Worm (Caenorhabditis elegans) whole organism, L1 larva: ENCODE data around the gene rcq-5.

Experiments
- C04F5.9 ChIP-seq: sonication (generic microtip); optimal IDR thresholded peaks from 2 replicates; lab custom pipeline; 2016; ENCODE audit warnings: missing genetic modification characterization, missing compliant biosample characterization
- Y116A8C.19 ChIP-seq: sonication (generic microtip); optimal IDR thresholded peaks from 2 replicates; lab custom pipeline; 2016; ENCODE audit warnings: missing compliant biosample characterization, missing genetic modification characterization, borderline replicate concordance
- ama-1 ChIP-seq: fragments of 150-350 bp; optimal IDR thresholded peaks from 2 replicates; lab custom pipeline; 2014
- blmp-1 ChIP-seq: fragments of 150-350 bp; optimal IDR thresholded peaks from 2 replicates; lab custom pipeline; 2014; ENCODE audit warnings: missing biosample characterization, missing genetic modification characterization
- ceh-8 ChIP-seq: fragments of 200-800 bp; sonication (Bioruptor generic); optimal IDR thresholded peaks from 2 replicates; lab custom pipeline; 2018; ENCODE audit warnings: mild to moderate bottlenecking, missing genetic modification characterization, moderate library complexity, missing compliant biosample characterization
- ceh-82 ChIP-seq, 3 experiments: fragments of 150-350 bp in 1 of 3; sonication (generic microtip) in 2 of 3; optimal IDR thresholded peaks; 2 replicates each; lab custom pipeline; 2014 to 2017; ENCODE audit warnings: missing biosample characterization in 3 of 3, missing genetic modification characterization in 3 of 3
- dsc-1 ChIP-seq: sonication (generic microtip); optimal IDR thresholded peaks from 2 replicates; lab custom pipeline; 2016; ENCODE audit warnings: mild to moderate bottlenecking, missing genetic modification characterization, missing compliant biosample characterization
- efl-1 ChIP-seq, 4 experiments: fragments of 150-350 bp; optimal IDR thresholded peaks in 3 of 4; peaks in 1 of 4; 1 replicate in 1 of 4; 2 replicates in 3 of 4; lab custom pipeline; 2014; ENCODE audit warnings: missing biosample characterization in 2 of 4, missing genetic modification characterization in 2 of 4, missing genetic modification reagents in 2 of 4
- egl-27 ChIP-seq, 2 experiments: fragments of 150-350 bp in 1 of 2; sonication (generic microtip); optimal IDR thresholded peaks; 3 replicates each; lab custom pipeline; 2017 to 2018; ENCODE audit warnings: missing biosample characterization in 2 of 2, missing genetic modification characterization in 2 of 2, missing genetic modification reagents in 2 of 2
- fos-1 ChIP-seq: fragments of 150-350 bp; optimal IDR thresholded peaks from 2 replicates; lab custom pipeline; 2014; ENCODE audit warnings: missing biosample characterization, missing genetic modification characterization
- hpl-2 ChIP-seq: fragments of 150-350 bp; optimal IDR thresholded peaks from 2 replicates; lab custom pipeline; 2014; ENCODE audit warnings: missing biosample characterization, missing genetic modification reagents, missing genetic modification characterization
- irx-1 ChIP-seq: sonication (generic microtip); optimal IDR thresholded peaks from 2 replicates; lab custom pipeline; 2016; ENCODE audit warnings: missing genetic modification characterization, missing compliant biosample characterization
- lin-13 ChIP-seq: fragments of 150-350 bp; optimal IDR thresholded peaks from 2 replicates; lab custom pipeline; 2014; ENCODE audit warnings: missing biosample characterization, missing genetic modification reagents, missing genetic modification characterization
- lin-14 ChIP-seq: fragments of 200-800 bp; sonication (Bioruptor generic); optimal IDR thresholded peaks from 2 replicates; lab custom pipeline; 2018; ENCODE audit warnings: mild to moderate bottlenecking, missing genetic modification characterization, moderate library complexity, missing compliant biosample characterization
- lin-35 ChIP-seq, 2 experiments: fragments of 150-350 bp; optimal IDR thresholded peaks; 2 replicates each; lab custom pipeline; 2014; ENCODE audit warnings: missing biosample characterization in 2 of 2, missing genetic modification characterization in 2 of 2, missing genetic modification reagents in 2 of 2
- lir-3 ChIP-seq: sonication (generic microtip); optimal IDR thresholded peaks from 2 replicates; lab custom pipeline; 2016; ENCODE audit warnings: mild to moderate bottlenecking, missing genetic modification characterization, moderate library complexity, missing compliant biosample characterization; ENCODE audit not compliant: poor library complexity
- mep-1 ChIP-seq: fragments of 150-350 bp; optimal IDR thresholded peaks from 2 replicates; lab custom pipeline; 2014; ENCODE audit warnings: missing biosample characterization, missing genetic modification characterization
- nhr-11 ChIP-seq: fragments of 150-350 bp; optimal IDR thresholded peaks from 2 replicates; lab custom pipeline; 2014; ENCODE audit warnings: missing biosample characterization, missing genetic modification characterization
- nhr-19 ChIP-seq: fragments of 200-800 bp; sonication (Bioruptor generic); conservative IDR thresholded peaks from 2 replicates; pipeline ENCODE4 v1.3.6; 2022; ENCODE audit warnings: missing genetic modification characterization, missing compliant biosample characterization
- nhr-47 ChIP-seq: sonication (generic microtip); optimal IDR thresholded peaks from 2 replicates; lab custom pipeline; 2016; ENCODE audit warnings: mild to moderate bottlenecking, missing genetic modification characterization, moderate library complexity, missing compliant biosample characterization
- nhr-71 ChIP-seq: sonication (generic microtip); optimal IDR thresholded peaks from 2 replicates; lab custom pipeline; 2016; ENCODE audit warnings: mild to moderate bottlenecking, missing genetic modification characterization, moderate library complexity, missing compliant biosample characterization
- nhr-77 ChIP-seq: fragments of 150-350 bp; optimal IDR thresholded peaks from 2 replicates; lab custom pipeline; 2014; ENCODE audit warnings: missing biosample characterization, missing genetic modification characterization
- nhr-85 ChIP-seq: sonication (generic microtip); peaks from one replicate; lab custom pipeline; 2016; ENCODE audit warnings: missing genetic modification characterization, inconsistent platforms, missing compliant biosample characterization
- skn-1 ChIP-seq: fragments of 150-350 bp; optimal IDR thresholded peaks from 2 replicates; lab custom pipeline; 2014; ENCODE audit warnings: missing biosample characterization, missing genetic modification characterization
- snpc-4 ChIP-seq: fragments of 150-350 bp; optimal IDR thresholded peaks from 2 replicates; lab custom pipeline; 2014; ENCODE audit warnings: missing biosample characterization, missing genetic modification characterization
- sox-4 ChIP-seq: sonication (generic microtip); optimal IDR thresholded peaks from 2 replicates; lab custom pipeline; 2016; ENCODE audit warnings: missing genetic modification characterization, missing compliant biosample characterization
- swsn-7 ChIP-seq: sonication (generic microtip); optimal IDR thresholded peaks from 2 replicates; lab custom pipeline; 2016; ENCODE audit warnings: missing genetic modification characterization, missing compliant biosample characterization
- tlp-1 ChIP-seq: fragments of 150-350 bp; optimal IDR thresholded peaks from 2 replicates; lab custom pipeline; 2014; ENCODE audit warnings: missing biosample characterization, missing genetic modification characterization
- unc-62 ChIP-seq: fragments of 150-350 bp; optimal IDR thresholded peaks from 2 replicates; lab custom pipeline; 2014; ENCODE audit warnings: missing biosample characterization, missing genetic modification reagents, missing genetic modification characterization
- unc-86 ChIP-seq: sonication (generic microtip); optimal IDR thresholded peaks from 2 replicates; lab custom pipeline; 2016; ENCODE audit warnings: missing genetic modification characterization, missing compliant biosample characterization
- zip-4 ChIP-seq: fragments of 200-800 bp; sonication (Bioruptor generic); optimal IDR thresholded peaks from 2 replicates; lab custom pipeline; 2018; ENCODE audit warnings: mild to moderate bottlenecking, missing genetic modification characterization, moderate library complexity, missing compliant biosample characterization
- ztf-11 ChIP-seq, 2 experiments: sonication (generic microtip); optimal IDR thresholded peaks; 2 replicates each; lab custom pipeline; 2016 to 2017; ENCODE audit warnings: missing genetic modification characterization in 2 of 2, missing biosample characterization in 1 of 2, missing compliant biosample characterization in 1 of 2
- ztf-4 ChIP-seq: fragments of 150-350 bp; optimal IDR thresholded peaks from 2 replicates; lab custom pipeline; 2014; ENCODE audit warnings: missing biosample characterization, missing genetic modification characterization

The rcq-5 gene

DNA sequence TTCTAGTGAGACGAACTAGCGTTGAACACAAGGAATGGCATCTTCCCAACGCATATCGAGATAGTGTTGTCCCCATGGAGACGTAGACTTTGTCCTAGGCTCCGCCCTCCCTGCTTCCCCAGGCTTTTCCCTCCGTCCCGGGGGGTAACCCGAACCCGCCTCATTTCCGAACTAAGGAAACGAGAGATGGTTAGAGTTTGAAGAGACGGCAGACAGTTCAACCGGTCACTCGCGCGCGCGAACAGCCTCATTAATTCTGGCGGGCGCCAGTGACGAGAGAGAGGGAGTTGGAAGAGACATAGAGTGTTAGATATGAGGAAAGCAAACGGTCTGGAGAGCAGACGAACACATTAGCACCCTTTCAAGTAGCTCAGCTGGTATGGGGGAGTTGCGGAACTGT, 20.4 kb downstream of the rcq-5 start:
- TF ChIP-seq efl-1 (optimal IDR thresholded peaks at IDR 0.05; lab: Kevin White, UChicago) (no peak), efl-1 (GFP tag; optimal IDR thresholded peaks at IDR 0.05 in 1 of 2; lab: Kevin White, UChicago) (peak in 1 of 2 experiments; percentile 76), ztf-11 (tag; optimal IDR thresholded peaks at IDR 0.05; lab: Kevin White, UChicago) (peak in 1 of 2 experiments; percentile 47), lin-14 (GFP tag; lab: Kevin White, UChicago) (peak; percentile 66), snpc-4 (tag; lab: Kevin White, UChicago) (no peak)

DNA sequence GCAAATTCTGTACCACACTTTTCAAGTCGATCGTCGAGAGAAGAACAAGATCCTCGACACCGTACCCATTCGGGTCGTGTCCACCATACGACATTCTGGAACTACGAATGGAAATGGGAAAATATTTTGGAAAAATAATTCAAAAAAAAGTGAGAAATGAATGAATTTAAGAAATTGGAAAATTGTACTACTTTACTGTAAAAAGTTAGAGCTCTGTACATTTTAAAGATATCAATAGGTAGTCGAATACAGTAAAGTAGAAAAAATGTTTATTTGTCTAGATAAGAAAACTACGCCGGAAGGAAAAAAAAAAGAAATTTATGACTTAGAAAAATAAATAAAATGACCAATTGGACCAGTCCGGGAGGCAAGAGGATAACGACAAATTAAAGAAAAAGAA, 21.0 kb downstream of the rcq-5 start, which contains the start of gene hum-5:
Gene hum-5, minus strand, starts transcription at position 101 of the 400 bp plus-strand sequence.
- no peak for TF ChIP-seq unc-86
- TF ChIP-seq nhr-11 (tag; lab: Kevin White, UChicago), result no peak
- no peak for TF ChIP-seq irx-1 (tag; lab: Kevin White, UChicago)
- no peak for TF ChIP-seq ztf-4 (tag; lab: Kevin White, UChicago)
- TF ChIP-seq lin-35 (GFP tag; optimal IDR thresholded peaks at IDR 0.05; lab: Kevin White, UChicago), result no peak
- no peak for TF ChIP-seq nhr-47

DNA sequence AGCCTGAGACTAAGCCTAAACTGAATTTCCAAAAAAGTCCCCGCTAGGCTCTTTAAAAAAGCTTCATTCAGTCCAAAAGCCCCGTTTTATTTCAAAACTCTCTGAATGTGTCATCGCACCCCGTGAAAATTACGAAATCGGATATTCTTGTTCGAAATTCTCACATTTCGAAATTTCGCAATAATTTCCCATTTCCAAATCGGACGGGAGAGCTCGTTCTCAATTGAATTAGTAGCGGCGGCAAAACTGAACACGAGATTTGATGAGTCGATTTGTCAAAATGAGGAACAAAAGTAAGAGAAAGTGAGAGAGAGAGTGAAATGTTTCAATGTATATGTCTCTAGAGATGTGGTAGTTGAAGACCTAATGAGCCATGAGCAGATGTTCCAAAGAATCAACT, 22.8 kb downstream of the rcq-5 start:
- TF ChIP-seq fos-1 (tag; lab: Kevin White, UChicago) (no peak), tlp-1 (tag; lab: Kevin White, UChicago) (no peak), blmp-1 (tag; lab: Kevin White, UChicago) (peak; percentile 1), nhr-85 (tag; lab: Kevin White, UChicago) (no peak), C04F5.9 (no peak), mep-1 (no peak), Y116A8C.19 (tag; lab: Kevin White, UChicago) (no peak), skn-1 (peak; percentile 44), ceh-8 (GFP tag; lab: Kevin White, UChicago) (no peak), nhr-71 (tag; lab: Kevin White, UChicago) (peak; percentile 18), lin-35 (GFP tag; optimal IDR thresholded peaks at IDR 0.05; lab: Kevin White, UChicago) (no peak), zip-4 (GFP tag; lab: Kevin White, UChicago) (peak; percentile 34), unc-62 (no peak), lir-3 (tag; lab: Kevin White, UChicago) (no peak), hpl-2 (GFP tag; lab: Kevin White, UChicago) (no peak), lin-13 (GFP tag; lab: Kevin White, UChicago) (no peak), ceh-82 (tag; optimal IDR thresholded peaks at IDR 0.05; lab: Kevin White, UChicago) (peak in 1 of 3 experiments; percentile 30), egl-27 (tag; optimal IDR thresholded peaks at IDR 0.05; lab: Kevin White, UChicago) (peak in 1 of 2 experiments; percentile 19), swsn-7 (tag; lab: Kevin White, UChicago) (no peak), nhr-77 (no peak), ama-1 (lab: Kevin White, UChicago) (no peak), lin-14 (GFP tag; lab: Kevin White, UChicago) (peak; percentile 62), snpc-4 (tag; lab: Kevin White, UChicago) (no peak)

DNA sequence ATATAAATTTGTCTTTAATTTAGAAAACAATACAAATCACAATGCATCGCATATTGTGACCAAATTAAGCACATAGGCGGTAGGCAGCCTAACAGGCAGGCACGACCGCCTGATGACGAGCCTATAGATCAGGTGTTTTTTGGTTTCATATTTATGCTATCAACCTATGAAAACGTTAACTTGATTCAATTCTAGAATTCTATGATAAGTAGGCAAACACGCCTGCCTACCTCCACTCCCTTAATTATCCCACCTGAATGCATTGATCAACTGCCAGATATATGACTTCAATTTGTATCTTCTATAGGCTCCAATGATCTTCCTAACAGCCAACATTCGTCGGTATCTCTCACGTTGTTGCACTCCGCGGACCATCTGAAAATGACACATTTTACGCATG, 26.9 kb downstream of the rcq-5 start:
- TF ChIP-seq efl-1 (optimal IDR thresholded peaks at IDR 0.05; lab: Kevin White, UChicago), result no peak
- TF ChIP-seq efl-1 (GFP tag; optimal IDR thresholded peaks at IDR 0.05 in 1 of 2; lab: Kevin White, UChicago), result peak in 1 of 2 experiments; percentile 72
- TF ChIP-seq tlp-1 (tag; lab: Kevin White, UChicago), result no peak

DNA sequence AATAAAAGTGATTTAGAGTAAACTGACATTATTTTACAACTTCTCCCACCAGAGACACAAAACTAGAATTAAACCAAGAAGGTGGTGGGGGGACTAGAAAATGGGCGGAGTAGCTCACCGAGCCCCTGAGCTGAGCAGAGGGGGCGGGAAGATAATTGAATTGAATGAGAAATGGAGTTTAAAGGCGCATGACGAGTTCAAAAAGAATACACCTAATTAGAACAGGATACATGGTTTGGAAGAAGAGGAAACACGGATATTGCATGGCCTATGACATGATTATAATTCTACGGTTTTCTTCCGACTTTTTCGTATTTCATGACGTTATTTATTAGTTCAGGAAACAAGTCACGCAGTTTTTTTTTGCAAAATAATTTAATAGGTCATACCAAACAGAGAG, 29.7 kb downstream of the rcq-5 start, which contains the start of gene T02C12.5:
Gene T02C12.5, minus strand, starts transcription at position 101 of the 400 bp plus-strand sequence.
- TF ChIP-seq nhr-19 (GFP tag; lab: Robert Waterston, UW) (no peak), dsc-1 (tag; lab: Kevin White, UChicago) (peak; percentile 40), sox-4 (tag; lab: Kevin White, UChicago) (no peak), lin-35 (GFP tag; optimal IDR thresholded peaks at IDR 0.05; lab: Kevin White, UChicago) (no peak), snpc-4 (tag; lab: Kevin White, UChicago) (no peak)
